Fruit fly (Drosophila melanogaster): ENCODE measurements around the gene CG46280.

DNA sequence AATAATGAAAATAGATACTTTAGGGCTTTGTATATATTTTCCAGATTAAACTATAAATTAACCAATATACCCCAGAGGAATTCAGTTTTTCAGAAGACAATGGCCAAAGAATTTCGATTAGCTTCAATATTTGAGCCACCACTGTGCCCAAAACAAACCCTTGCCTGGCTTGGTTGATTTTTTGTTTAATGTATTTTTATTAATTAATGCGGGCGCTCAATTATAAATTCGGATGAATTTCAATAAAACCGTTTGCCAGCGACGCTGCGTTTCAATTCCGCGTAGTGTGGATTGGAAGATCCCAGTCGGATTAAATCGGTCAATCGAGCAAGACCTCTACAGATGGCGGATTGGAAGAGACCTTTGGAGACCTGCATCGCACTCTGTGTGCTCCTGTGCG is 11.3 kb upstream of the CG46280 start, which contains the start of gene CG11670:
- TF ChIP-seq klu (GFP tag; IDR thresholded peaks at IDR 0.05) (no peak), ham (GFP tag; IDR thresholded peaks at IDR 0.05) (no peak), ash1 (GFP tag; optimal IDR thresholded peaks at IDR 0.05) (no peak), CG6254 (GFP tag; optimal IDR thresholded peaks at IDR 0.05) (no peak), HLH4C (GFP tag; IDR thresholded peaks at IDR 0.05; ENCODE audit: partially characterized antibody) (no peak)

All from whole organism, embryonic.